Worm (Caenorhabditis elegans) whole organism, midembryonic: Measurements from ENCODE around the gene C54C6.11.

Experiments used
- flt-1 ChIP-seq: fragments of 200-800 bp; sonication (Bioruptor generic); IDR thresholded peaks from 2 replicates; pipeline ENCODE4 v1.3.6; 2022; ENCODE audit warnings: missing genetic modification characterization, missing compliant biosample characterization
- med-1 ChIP-seq: sonication (generic microtip); optimal IDR thresholded peaks from 2 replicates; lab custom pipeline; 2017; ENCODE audit warnings: missing genetic modification characterization, mild to moderate bottlenecking, missing compliant biosample characterization, antibody characterized with exemption, missing genetic modification reagents; ENCODE audit not compliant: insufficient read depth

ce11 chrIII:3560235-3560634 is 12.1 kb downstream of the C54C6.11 start:
- TF ChIP-seq flt-1 (GFP tag; lab: Robert Waterston, UW) (no peak), med-1 (no peak)
